In genomic region chr2L:7396962-7397361, dm6 we compare ENCODE assay signal across 1 fruit fly cellular context.
TF ChIP-seq lines count a peak whose summit lies in the region.

No protein-coding gene starts in this region.

TF ChIP-seq in whole organism, embryonic, 481 proteins besides CTCF, POLR2A, EP300 and RAD21 (continued from another document):
- TF ChIP-seq ssp (GFP tag; IDR thresholded peaks at IDR 0.05; lab: Robert Waterston, UW) (0 out of 2 replicates have a peak, but pooled peaks have one; percentile 38), nmo (GFP tag; optimal IDR thresholded peaks at IDR 0.05; lab: Kevin White, UChicago) (peak; percentile 59), vvl (GFP tag; IDR thresholded peaks at IDR 0.05; lab: Robert Waterston, UW) (peak; percentile 82), CG1024 (GFP tag; IDR thresholded peaks at IDR 0.05; lab: Robert Waterston, UW) (peak; percentile 58), dimm (GFP tag; IDR thresholded peaks at IDR 0.05; lab: Robert Waterston, UW) (no peak), CG17359 (tag; optimal IDR thresholded peaks at IDR 0.05; lab: Kevin White, UChicago) (peak; percentile 68), Asciz (GFP tag; optimal IDR thresholded peaks at IDR 0.05; lab: Kevin White, UChicago) (peak; percentile 56), wdn (GFP tag; IDR thresholded peaks at IDR 0.05; lab: Robert Waterston, UW) (0 out of 2 replicates have a peak, but pooled peaks have one; percentile 37), gro (GFP tag; optimal IDR thresholded peaks at IDR 0.05; lab: Kevin White, UChicago) (no peak), CG17385 (GFP tag; optimal IDR thresholded peaks at IDR 0.05; lab: Kevin White, UChicago) (peak; percentile 59), hth (optimal IDR thresholded peaks at IDR 0.05; lab: Kevin White, UChicago) (no peak), Stat92E (GFP tag; optimal IDR thresholded peaks at IDR 0.05; lab: Kevin White, UChicago) (no peak), CG31365 (tag; optimal IDR thresholded peaks at IDR 0.05; lab: Kevin White, UChicago) (peak; percentile 18), otp (GFP tag; IDR thresholded peaks at IDR 0.05; lab: Robert Waterston, UW) (peak; percentile 72), CG15269 (tag; optimal IDR thresholded peaks at IDR 0.05; lab: Kevin White, UChicago) (peak; percentile 77), lbe (GFP tag; optimal IDR thresholded peaks at IDR 0.05; lab: Kevin White, UChicago) (no peak), CG33557 (GFP tag; optimal IDR thresholded peaks at IDR 0.05; lab: Kevin White, UChicago) (no peak), Dll (GFP tag; IDR thresholded peaks at IDR 0.05; lab: Robert Waterston, UW; ENCODE audit: partially characterized antibody) (no peak), CG12104 (GFP tag; optimal IDR thresholded peaks at IDR 0.05; lab: Kevin White, UChicago) (peak; percentile 39), zfh2 (GFP tag; optimal IDR thresholded peaks at IDR 0.05; lab: Kevin White, UChicago) (peak; percentile 26), Elba2 (GFP tag; optimal IDR thresholded peaks at IDR 0.05; lab: Kevin White, UChicago) (no peak), fd102C (GFP tag; optimal IDR thresholded peaks at IDR 0.05; lab: Kevin White, UChicago) (no peak), Aef1 (GFP tag; IDR thresholded peaks at IDR 0.05; lab: Robert Waterston, UW) (peak; percentile 57; the same call in 2 of the 3 replicates), psq (GFP tag; optimal IDR thresholded peaks at IDR 0.05; lab: Kevin White, UChicago) (no peak), pho (GFP tag; optimal IDR thresholded peaks at IDR 0.05; lab: Kevin White, UChicago) (peak; percentile 27), CG17802 (tag; optimal IDR thresholded peaks at IDR 0.05; lab: Kevin White, UChicago) (peak; percentile 26), CG14014 (GFP tag; IDR thresholded peaks at IDR 0.05; lab: Robert Waterston, UW) (peak; percentile 74), h (optimal IDR thresholded peaks at IDR 0.05; lab: Kevin White, UChicago) (no peak), CG3163 (GFP tag; optimal IDR thresholded peaks at IDR 0.05; lab: Kevin White, UChicago) (no peak), Dek (tag; optimal IDR thresholded peaks at IDR 0.05; lab: Kevin White, UChicago) (peak; percentile 49)
